Worm (Caenorhabditis elegans) whole organism, L4/young adult: ENCODE results near the gene sulp-3.
A peak's percentile ranks its signal among the peaks of the same experiment; 100 is the strongest.
"Not testable (repeated sequence)": the region's sequence is repeated elsewhere in the genome, so short reads cannot be mapped to it uniquely, and the experiment has no call there.

Source experiments
- W03F9.2 ChIP-seq: fragments of 150-350 bp; optimal IDR thresholded peaks from 2 replicates; lab custom pipeline; 2014; ENCODE audit warnings: missing biosample characterization, missing genetic modification characterization
- dao-5 ChIP-seq: sonication (generic microtip); optimal IDR thresholded peaks from 2 replicates; lab custom pipeline; 2016; ENCODE audit warnings: missing genotype, missing genetic modification characterization, moderate library complexity, missing compliant biosample characterization
- him-1 ChIP-seq: sonication (generic microtip); optimal IDR thresholded peaks from 2 replicates; lab custom pipeline; 2016; ENCODE audit warnings: missing genotype, missing genetic modification reagents, missing genetic modification characterization, missing compliant biosample characterization

Gene sulp-3

ce11 chrX:8422020-8422419 is 13.9 kb upstream of the sulp-3 start, which contains the start of gene tag-123:
TSS of gene tag-123 (minus strand) at chrX:8422055.
- TF ChIP-seq dao-5, result no peak
- no peak for TF ChIP-seq him-1
- TF ChIP-seq W03F9.2 (tag; lab: Kevin White, UChicago), result no peak

- no peak for TF ChIP-seq dao-5
- TF ChIP-seq W03F9.2 (tag; lab: Kevin White, UChicago), result no peak
- no peak for TF ChIP-seq him-1
Observed at ce11 chrX:8421594-8421993, 13.4 kb upstream of the sulp-3 start.

- TF ChIP-seq W03F9.2 (tag; lab: Kevin White, UChicago), result no peak
- no peak for TF ChIP-seq dao-5
- no peak for TF ChIP-seq him-1
Observed at ce11 chrX:8419252-8419651, 11.1 kb upstream of the sulp-3 start.

ce11 chrX:8418382-8418781 is 10.2 kb upstream of the sulp-3 start, which contains the start of gene spp-13:
TSS of gene spp-13 (minus strand) at chrX:8418524.
- TF ChIP-seq him-1 (no peak), W03F9.2 (tag; lab: Kevin White, UChicago) (no peak), dao-5 (no peak)

ce11 chrX:8417727-8418126 is 9.6 kb upstream of the sulp-3 start:
- TF ChIP-seq dao-5, result no peak
- TF ChIP-seq him-1, result no peak
- no peak for TF ChIP-seq W03F9.2 (tag; lab: Kevin White, UChicago)

- TF ChIP-seq him-1, result no peak
- TF ChIP-seq dao-5, result no peak
- TF ChIP-seq W03F9.2 (tag; lab: Kevin White, UChicago), result no peak
Observed at ce11 chrX:8416819-8417218, 8.7 kb upstream of the sulp-3 start, which contains the start of gene ced-8. TSS of gene ced-8 (minus strand) at chrX:8416919.

ce11 chrX:8413130-8413529 is 5.0 kb upstream of the sulp-3 start, which contains the start of gene F08F1.4:
TSS of gene F08F1.4 (plus strand) at chrX:8413430.
- TF ChIP-seq him-1 (no peak), dao-5 (no peak), W03F9.2 (tag; lab: Kevin White, UChicago) (no peak)

ce11 chrX:8410754-8411153 is 2.6 kb upstream of the sulp-3 start, which contains the start of gene F08F1.9:
TSS of gene F08F1.9 (minus strand) at chrX:8410854.
- not testable (repeated sequence) for TF ChIP-seq him-1; W03F9.2 (tag; lab: Kevin White, UChicago); dao-5

ce11 chrX:8406815-8407214 is 1.4 kb downstream of the sulp-3 start:
- TF ChIP-seq W03F9.2 (tag; lab: Kevin White, UChicago) (no peak), him-1 (no peak), dao-5 (no peak)

ce11 chrX:8404308-8405085 is 3.7 kb downstream of the sulp-3 start:
- TF ChIP-seq him-1 (peak; percentile 93), W03F9.2 (tag; lab: Kevin White, UChicago) (peak; percentile 63), dao-5 (peak; percentile 93)

ce11 chrX:8394279-8394678 is 13.9 kb downstream of the sulp-3 start:
- no peak for TF ChIP-seq him-1
- TF ChIP-seq dao-5, result no peak
- TF ChIP-seq W03F9.2 (tag; lab: Kevin White, UChicago), result no peak

- TF ChIP-seq dao-5 (no peak), W03F9.2 (tag; lab: Kevin White, UChicago) (no peak), him-1 (no peak)
Observed at ce11 chrX:8392539-8392996, 15.6 kb downstream of the sulp-3 start, which contains the start of gene wrk-1. TSS of gene wrk-1 (minus strand) at chrX:8392589.

- TF ChIP-seq dao-5 (no peak), W03F9.2 (tag; lab: Kevin White, UChicago) (no peak), him-1 (no peak)
Observed at ce11 chrX:8391505-8391904, 16.7 kb downstream of the sulp-3 start.

ce11 chrX:8390508-8390907 is 17.7 kb downstream of the sulp-3 start:
- TF ChIP-seq dao-5 (no peak), him-1 (no peak), W03F9.2 (tag; lab: Kevin White, UChicago) (no peak)
